Worm (Caenorhabditis elegans) whole organism, midembryonic: ENCODE data around the gene srd-26.
A peak's percentile ranks its signal among the peaks of the same experiment; 100 is the strongest.
"Not testable (repeated sequence)": the region's sequence is repeated elsewhere in the genome, so short reads cannot be mapped to it uniquely, and the experiment has no call there.

Source experiments
- T22C8.4 ChIP-seq: fragments of 200-800 bp; sonication (Bioruptor generic); IDR thresholded peaks from 2 replicates; pipeline ENCODE4 v1.3.6; 2022; ENCODE audit warnings: missing genetic modification characterization, missing compliant biosample characterization
- cog-1 ChIP-seq: sonication (generic microtip); optimal IDR thresholded peaks from 2 replicates; lab custom pipeline; 2016; ENCODE audit warnings: missing genetic modification characterization, missing compliant biosample characterization
- flt-1 ChIP-seq: fragments of 200-800 bp; sonication (Bioruptor generic); IDR thresholded peaks from 2 replicates; pipeline ENCODE4 v1.3.6; 2022; ENCODE audit warnings: missing genetic modification characterization, missing compliant biosample characterization
- klf-2 ChIP-seq: fragments of 200-800 bp; sonication (Bioruptor generic); conservative IDR thresholded peaks from 2 replicates; pipeline ENCODE4 v1.3.6; 2022; ENCODE audit warnings: missing genetic modification reagents, missing genetic modification characterization, missing compliant biosample characterization
- med-1 ChIP-seq: sonication (generic microtip); optimal IDR thresholded peaks from 2 replicates; lab custom pipeline; 2017; ENCODE audit warnings: missing genetic modification characterization, mild to moderate bottlenecking, missing compliant biosample characterization, antibody characterized with exemption, missing genetic modification reagents; ENCODE audit not compliant: insufficient read depth
- ref-1 ChIP-seq: fragments of 200-800 bp; sonication (Bioruptor generic); conservative IDR thresholded peaks from 2 replicates; pipeline ENCODE4 v1.3.6; 2022; ENCODE audit warnings: missing genetic modification reagents, missing genetic modification characterization, missing compliant biosample characterization
- tab-1 ChIP-seq: fragments of 200-800 bp; sonication (Bioruptor generic); IDR thresholded peaks from 2 replicates; pipeline ENCODE4 v1.3.6; 2022; ENCODE audit warnings: missing genetic modification characterization, missing compliant biosample characterization
- ztf-23 ChIP-seq: fragments of 200-800 bp; sonication (Bioruptor generic); IDR thresholded peaks from 2 replicates; pipeline ENCODE4 v1.3.6; 2022; ENCODE audit warnings: missing genetic modification reagents, missing genetic modification characterization, missing compliant biosample characterization
- ztf-29 ChIP-seq: fragments of 200-800 bp; sonication (Bioruptor generic); IDR thresholded peaks from 2 replicates; pipeline ENCODE4 v1.3.6; 2022; ENCODE audit warnings: missing genetic modification reagents, missing genetic modification characterization, missing compliant biosample characterization

The srd-26 gene

ce11 chrV:14162959-14163548, at the start of gene srd-26:
TSS of gene srd-26 (minus strand) at chrV:14163009.
- TF ChIP-seq ref-1 (no peak), med-1 (GFP tag; lab: Kevin White, UChicago) (no peak), flt-1 (GFP tag; lab: Robert Waterston, UW) (no peak), klf-2 (GFP tag; lab: Robert Waterston, UW) (no peak), ztf-29 (GFP tag; lab: Robert Waterston, UW) (no peak), ztf-23 (no peak), T22C8.4 (GFP tag; lab: Robert Waterston, UW) (no peak), cog-1 (tag; lab: Kevin White, UChicago) (no peak), tab-1 (GFP tag; lab: Robert Waterston, UW) (no peak)

ce11 chrV:14210743-14211142, 47.9 kb upstream of the srd-26 start, which contains the start of gene str-230:
TSS of gene str-230 (minus strand) at chrV:14210843.
- TF ChIP-seq ztf-29 (GFP tag; lab: Robert Waterston, UW) = no peak
- TF ChIP-seq flt-1 (GFP tag; lab: Robert Waterston, UW) = no peak
- no peak for TF ChIP-seq ref-1
- no peak for TF ChIP-seq klf-2 (GFP tag; lab: Robert Waterston, UW)
- no peak for TF ChIP-seq cog-1 (tag; lab: Kevin White, UChicago)
- TF ChIP-seq med-1 (GFP tag; lab: Kevin White, UChicago) = no peak
- TF ChIP-seq tab-1 (GFP tag; lab: Robert Waterston, UW) = no peak
- TF ChIP-seq ztf-23 = no peak
- TF ChIP-seq T22C8.4 (GFP tag; lab: Robert Waterston, UW) = no peak

DNA sequence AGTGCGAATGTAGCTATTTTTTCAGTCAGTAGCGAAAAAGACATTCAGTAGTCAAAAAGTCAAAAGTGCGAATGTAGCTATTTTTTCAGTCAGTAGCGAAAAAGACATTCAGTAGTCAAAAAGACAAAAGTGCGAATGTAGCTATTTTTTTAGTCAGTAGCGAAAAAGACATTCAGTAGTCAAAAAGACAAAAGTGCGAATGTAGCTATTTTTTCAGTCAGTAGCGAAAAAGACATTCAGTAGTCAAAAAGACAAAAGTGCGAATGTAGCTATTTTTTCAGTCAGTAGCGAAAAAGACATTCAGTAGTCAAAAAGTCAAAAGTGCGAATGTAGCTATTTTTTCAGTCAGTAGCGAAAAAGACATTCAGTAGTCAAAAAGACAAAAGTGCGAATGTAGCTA, 42.4 kb upstream of the srd-26 start, which contains the start of gene T16A9.3:
T16A9.3 (plus strand) TSS at position 301 of the 400 bp plus-strand sequence.
- TF ChIP-seq flt-1 (GFP tag; lab: Robert Waterston, UW); klf-2 (GFP tag; lab: Robert Waterston, UW); cog-1 (tag; lab: Kevin White, UChicago): not testable (repeated sequence)

ce11 chrV:14200086-14200485, 37.3 kb upstream of the srd-26 start:
- no peak for TF ChIP-seq ref-1
- no peak for TF ChIP-seq klf-2 (GFP tag; lab: Robert Waterston, UW)
- TF ChIP-seq flt-1 (GFP tag; lab: Robert Waterston, UW) = no peak
- TF ChIP-seq cog-1 (tag; lab: Kevin White, UChicago) = no peak
- no peak for TF ChIP-seq tab-1 (GFP tag; lab: Robert Waterston, UW)
- TF ChIP-seq ztf-23 = no peak
- no peak for TF ChIP-seq med-1 (GFP tag; lab: Kevin White, UChicago)
- TF ChIP-seq T22C8.4 (GFP tag; lab: Robert Waterston, UW) = no peak
- TF ChIP-seq ztf-29 (GFP tag; lab: Robert Waterston, UW) = no peak

DNA sequence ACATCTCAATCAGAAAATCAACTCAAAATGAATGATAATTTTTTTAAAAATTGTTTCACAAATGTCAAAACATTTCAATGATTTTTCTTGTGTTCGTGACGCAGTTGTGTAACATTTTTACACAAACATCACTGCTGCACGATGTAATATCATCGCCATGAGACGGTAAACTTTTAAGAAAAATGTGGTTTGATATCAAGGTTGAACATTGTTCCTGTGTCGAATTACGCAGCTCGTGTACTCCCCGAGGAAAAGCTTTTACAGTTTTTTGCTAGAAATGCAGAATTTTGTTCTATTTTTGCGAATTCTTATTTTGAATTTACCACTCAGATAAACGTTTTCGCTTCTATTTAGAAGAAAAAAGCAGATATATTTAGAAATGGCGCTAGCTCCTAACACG, 34.8 kb upstream of the srd-26 start:
- TF ChIP-seq med-1 (GFP tag; lab: Kevin White, UChicago) (no peak), tab-1 (GFP tag; lab: Robert Waterston, UW) (no peak), ztf-29 (GFP tag; lab: Robert Waterston, UW) (no peak), cog-1 (tag; lab: Kevin White, UChicago) (no peak), flt-1 (GFP tag; lab: Robert Waterston, UW) (no peak), T22C8.4 (GFP tag; lab: Robert Waterston, UW) (no peak), klf-2 (GFP tag; lab: Robert Waterston, UW) (no peak), ref-1 (no peak), ztf-23 (no peak)

- no peak for TF ChIP-seq med-1 (GFP tag; lab: Kevin White, UChicago)
- TF ChIP-seq cog-1 (tag; lab: Kevin White, UChicago) = no peak
- TF ChIP-seq T22C8.4 (GFP tag; lab: Robert Waterston, UW) = no peak
Measured at ce11 chrV:14194514-14194913, 31.7 kb upstream of the srd-26 start.

ce11 chrV:14193451-14193850, 30.6 kb upstream of the srd-26 start, which contains the start of gene atfs-1:
TSS of gene atfs-1 (plus strand) at chrV:14193663.
- TF ChIP-seq flt-1 (GFP tag; lab: Robert Waterston, UW) (no peak), med-1 (GFP tag; lab: Kevin White, UChicago) (no peak), tab-1 (GFP tag; lab: Robert Waterston, UW) (no peak), ztf-29 (GFP tag; lab: Robert Waterston, UW) (no peak), cog-1 (tag; lab: Kevin White, UChicago) (no peak), ref-1 (no peak), ztf-23 (no peak), klf-2 (GFP tag; lab: Robert Waterston, UW) (no peak), T22C8.4 (GFP tag; lab: Robert Waterston, UW) (no peak)

ce11 chrV:14192870-14193269, 30.1 kb upstream of the srd-26 start:
- TF ChIP-seq ztf-23 (no peak), tab-1 (GFP tag; lab: Robert Waterston, UW) (no peak), med-1 (GFP tag; lab: Kevin White, UChicago) (no peak)

DNA sequence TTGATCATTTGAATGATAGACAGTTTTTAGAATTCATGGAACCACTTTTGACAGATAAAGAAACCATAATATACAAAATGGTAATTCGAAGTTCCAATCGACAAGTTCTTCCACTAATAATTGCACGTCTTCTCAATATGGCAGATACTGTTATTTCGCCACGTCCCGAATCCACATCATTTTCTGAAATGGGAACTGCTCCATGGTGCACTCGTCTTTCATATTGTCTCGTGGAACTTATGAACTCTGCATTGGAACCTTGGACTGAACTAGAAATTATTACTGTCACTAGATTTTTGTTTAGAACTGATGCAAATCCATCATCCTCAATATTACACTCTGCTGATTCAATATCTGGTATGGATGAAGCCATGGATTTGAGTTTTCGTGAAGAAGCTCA, 24.3 kb upstream of the srd-26 start:
- TF ChIP-seq T22C8.4 (GFP tag; lab: Robert Waterston, UW) (no peak), med-1 (GFP tag; lab: Kevin White, UChicago) (no peak), ztf-23 (no peak)

ce11 chrV:14185438-14185837, 22.6 kb upstream of the srd-26 start, which contains the start of the genes trm-1 and ints-2:
TSS of gene trm-1 (minus strand) at chrV:14185612.
TSS of gene ints-2 (plus strand) at chrV:14185686.
- TF ChIP-seq tab-1 (GFP tag; lab: Robert Waterston, UW) (no peak), cog-1 (tag; lab: Kevin White, UChicago) (peak; percentile 3)
